Fruit fly (Drosophila melanogaster) whole organism, wandering third instar larva: Measurements from ENCODE around the gene CG18530.

Experiments
- Abd-B ChIP-seq: fragments of >200 bp; optimal IDR thresholded peaks from 2 replicates; lab custom pipeline; 2017; ENCODE audit warnings: missing biosample characterization, missing genetic modification characterization
- CG32264 ChIP-seq: fragments of 200-800 bp; sonication (Bioruptor generic); optimal IDR thresholded peaks from 2 replicates; lab custom pipeline; 2016; ENCODE audit warnings: missing biosample characterization, missing genetic modification characterization
- CrebA ChIP-seq: fragments of 200-800 bp; sonication (Bioruptor generic); optimal IDR thresholded peaks from 2 replicates; lab custom pipeline; 2016; ENCODE audit warnings: missing biosample characterization, mild to moderate bottlenecking, missing genetic modification characterization, borderline replicate concordance
- Dfd ChIP-seq: fragments of >200 bp; optimal IDR thresholded peaks from 2 replicates; lab custom pipeline; 2017; ENCODE audit warnings: missing biosample characterization, missing genetic modification characterization
- Dif ChIP-seq: fragments of 200-275, 200-300 bp; sonication (Bioruptor generic); optimal IDR thresholded peaks from 2 replicates; lab custom pipeline; 2018; ENCODE audit warnings: missing biosample characterization, missing genetic modification characterization; ENCODE audit not compliant: partially characterized antibody
- GATAd ChIP-seq: sonication (Bioruptor generic); optimal IDR thresholded peaks from 2 replicates; lab custom pipeline; 2016; ENCODE audit warnings: missing biosample characterization, missing genetic modification characterization
- HLH106 ChIP-seq: fragments of 200-800 bp; optimal IDR thresholded peaks from 3 replicates; lab custom pipeline; 2019; ENCODE audit warnings: missing biosample characterization, mild to moderate bottlenecking, missing genetic modification characterization, moderate library complexity
- Hnf4 ChIP-seq: fragments of 200-800 bp; sonication (Bioruptor generic); optimal IDR thresholded peaks from 2 replicates; lab custom pipeline; 2016; ENCODE audit warnings: missing biosample characterization, mild to moderate bottlenecking, missing genetic modification characterization
- Hr78 ChIP-seq: fragments of >200 bp; optimal IDR thresholded peaks from 2 replicates; lab custom pipeline; 2017; ENCODE audit warnings: missing biosample characterization, missing genetic modification characterization
- Hr83 ChIP-seq: fragments of 200-300 bp; sonication (Bioruptor generic); optimal IDR thresholded peaks from 2 replicates; lab custom pipeline; 2016; ENCODE audit warnings: missing biosample characterization, mild to moderate bottlenecking, missing genetic modification characterization, moderate library complexity; ENCODE audit not compliant: poor library complexity, severe bottlenecking
- Jra ChIP-seq: sonication (Bioruptor generic); optimal IDR thresholded peaks from 2 replicates; lab custom pipeline; 2016; ENCODE audit warnings: missing biosample characterization, missing genetic modification characterization
- N ChIP-seq: fragments of >200 bp; optimal IDR thresholded peaks from 2 replicates; lab custom pipeline; 2018; ENCODE audit warnings: missing biosample characterization, missing external identifiers, missing genetic modification characterization
- OdsH ChIP-seq: fragments of 200-800 bp; sonication (Bioruptor generic); optimal IDR thresholded peaks from 2 replicates; lab custom pipeline; 2016; ENCODE audit warnings: missing biosample characterization, mild to moderate bottlenecking, missing genetic modification characterization
- Rel ChIP-seq, 2 experiments: fragments of 200-800 bp; sonication (Bioruptor generic) in 1 of 2; optimal IDR thresholded peaks; 2 replicates in 1 of 2; 3 replicates in 1 of 2; lab custom pipeline; 2016 to 2019; ENCODE audit warnings: mild to moderate bottlenecking in 2 of 2, missing biosample characterization in 2 of 2, missing genetic modification characterization in 2 of 2, moderate library complexity in 1 of 2
- Sp1 ChIP-seq: fragments of 200-800 bp; sonication (Bioruptor generic); optimal IDR thresholded peaks from 3 replicates; lab custom pipeline; 2019; ENCODE audit warnings: missing biosample characterization, mild to moderate bottlenecking, missing genetic modification characterization, moderate library complexity
- br ChIP-seq: fragments of 200-800 bp; sonication (Bioruptor generic); optimal IDR thresholded peaks from 2 replicates; lab custom pipeline; 2016; ENCODE audit warnings: missing biosample characterization, missing genetic modification characterization
- brk ChIP-seq: fragments of 200-800 bp; sonication (Bioruptor generic); optimal IDR thresholded peaks from 2 replicates; lab custom pipeline; 2016; ENCODE audit warnings: missing biosample characterization, mild to moderate bottlenecking, missing genetic modification characterization
- dl ChIP-seq, 2 experiments: fragments of 175-275, 200-275 bp in 1 of 2; fragments of 200-275 bp in 1 of 2; sonication (Bioruptor generic); optimal IDR thresholded peaks; lab custom pipeline; 2018; ENCODE audit warnings: mild to moderate bottlenecking in 2 of 2, missing biosample characterization in 2 of 2, missing genetic modification characterization in 2 of 2, moderate library complexity in 2 of 2; ENCODE audit not compliant: partially characterized antibody in 2 of 2, insufficient read depth in 1 of 2
- dmrt93B ChIP-seq: fragments of 200-800 bp; sonication (Bioruptor generic); optimal IDR thresholded peaks from 2 replicates; lab custom pipeline; 2018; ENCODE audit warnings: missing biosample characterization, mild to moderate bottlenecking, missing genetic modification characterization
- dsf ChIP-seq: sonication (Bioruptor generic); optimal IDR thresholded peaks from 2 replicates; lab custom pipeline; 2016; ENCODE audit warnings: missing biosample characterization, missing genetic modification characterization, borderline replicate concordance
- ey ChIP-seq: fragments of 200-800 bp; sonication (Bioruptor generic); optimal IDR thresholded peaks from 2 replicates; lab custom pipeline; 2016; ENCODE audit warnings: missing biosample characterization, missing genetic modification characterization
- foxo ChIP-seq, 2 experiments: fragments of 200-800 bp; sonication (Bioruptor generic); optimal IDR thresholded peaks; 2 replicates in 1 of 2; 3 replicates in 1 of 2; lab custom pipeline; 2016 to 2017; ENCODE audit warnings: missing biosample characterization in 2 of 2, missing genetic modification characterization in 2 of 2
- fru ChIP-seq: fragments of 200-800 bp; sonication (Bioruptor generic); optimal IDR thresholded peaks from 3 replicates; lab custom pipeline; 2016; ENCODE audit warnings: missing biosample characterization, mild to moderate bottlenecking, missing genetic modification characterization
- h ChIP-seq: fragments of 200-800 bp; sonication (Bioruptor generic); optimal IDR thresholded peaks from 3 replicates; lab custom pipeline; 2016; ENCODE audit warnings: missing biosample characterization, mild to moderate bottlenecking, missing genetic modification characterization
- jim ChIP-seq: fragments of 175-275, 200-325 bp; sonication (Bioruptor generic); optimal IDR thresholded peaks from 2 replicates; lab custom pipeline; 2016; ENCODE audit warnings: missing biosample characterization, mild to moderate bottlenecking, missing genetic modification characterization
- lola ChIP-seq: fragments of >200 bp; optimal IDR thresholded peaks from 2 replicates; lab custom pipeline; 2017; ENCODE audit warnings: missing biosample characterization, missing genetic modification characterization
- pan ChIP-seq: fragments of >200 bp; optimal IDR thresholded peaks from 2 replicates; lab custom pipeline; 2017
- psq ChIP-seq: fragments of 200-800 bp; sonication (Bioruptor generic); optimal IDR thresholded peaks from 3 replicates; lab custom pipeline; 2017; ENCODE audit warnings: missing biosample characterization, mild to moderate bottlenecking, missing genetic modification characterization, moderate library complexity
- rgr ChIP-seq: fragments of 200-800 bp; sonication (Bioruptor generic); optimal IDR thresholded peaks from 3 replicates; lab custom pipeline; 2016; ENCODE audit warnings: missing biosample characterization, mild to moderate bottlenecking, missing genetic modification characterization
- sage ChIP-seq: fragments of 200-800 bp; sonication (Bioruptor generic); optimal IDR thresholded peaks from 2 replicates; lab custom pipeline; 2016; ENCODE audit warnings: missing biosample characterization, mild to moderate bottlenecking, missing genetic modification characterization
- sv ChIP-seq: fragments of 200-800 bp; sonication (Bioruptor generic); optimal IDR thresholded peaks from 3 replicates; lab custom pipeline; 2016; ENCODE audit warnings: missing biosample characterization, missing genetic modification characterization
- tai ChIP-seq: sonication (Bioruptor generic); optimal IDR thresholded peaks from 2 replicates; lab custom pipeline; 2016; ENCODE audit warnings: missing biosample characterization, missing genetic modification characterization
- usp ChIP-seq: fragments of >200 bp; optimal IDR thresholded peaks from 2 replicates; lab custom pipeline; 2017; ENCODE audit warnings: missing biosample characterization, missing genetic modification characterization
- woc ChIP-seq: sonication (Bioruptor generic); optimal IDR thresholded peaks from 2 replicates; lab custom pipeline; 2016; ENCODE audit warnings: missing biosample characterization, mild to moderate bottlenecking, missing genetic modification characterization

CG18530 gene

DNA sequence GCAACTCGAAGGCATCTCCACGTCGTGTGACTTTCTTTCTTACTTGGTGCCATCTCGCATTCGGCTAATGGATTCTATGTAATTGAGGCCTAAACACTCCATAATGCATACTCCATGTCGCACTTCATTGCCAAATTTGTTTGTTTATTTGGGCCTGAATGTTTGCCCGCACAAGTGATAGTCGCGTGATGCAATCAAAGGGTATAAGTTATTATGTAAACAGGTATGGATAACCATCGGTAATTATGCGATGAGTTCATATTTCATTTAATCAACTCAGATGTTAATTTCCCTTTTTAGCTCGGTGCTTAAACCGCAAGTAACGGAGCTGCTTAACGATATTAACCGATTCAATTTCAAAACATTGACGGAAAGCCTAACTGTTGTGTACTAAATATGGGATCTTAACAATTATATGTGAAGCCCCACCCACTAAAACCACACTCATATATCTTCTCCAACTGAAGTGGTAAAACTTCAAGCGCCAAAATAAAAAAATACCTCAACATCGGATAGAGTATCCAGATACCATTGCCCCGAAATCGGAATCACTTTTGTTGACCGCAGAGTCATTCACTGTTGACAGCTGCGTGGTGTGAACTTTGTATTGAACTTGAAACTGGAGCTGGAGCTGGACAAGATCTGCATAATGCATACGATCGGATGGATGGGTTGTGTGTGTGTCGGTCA, 11.6 kb downstream of the CG18530 start:
- TF ChIP-seq sv (no peak), HLH106 (tag; lab: Kevin White, UChicago) (peak; percentile 15)

DNA sequence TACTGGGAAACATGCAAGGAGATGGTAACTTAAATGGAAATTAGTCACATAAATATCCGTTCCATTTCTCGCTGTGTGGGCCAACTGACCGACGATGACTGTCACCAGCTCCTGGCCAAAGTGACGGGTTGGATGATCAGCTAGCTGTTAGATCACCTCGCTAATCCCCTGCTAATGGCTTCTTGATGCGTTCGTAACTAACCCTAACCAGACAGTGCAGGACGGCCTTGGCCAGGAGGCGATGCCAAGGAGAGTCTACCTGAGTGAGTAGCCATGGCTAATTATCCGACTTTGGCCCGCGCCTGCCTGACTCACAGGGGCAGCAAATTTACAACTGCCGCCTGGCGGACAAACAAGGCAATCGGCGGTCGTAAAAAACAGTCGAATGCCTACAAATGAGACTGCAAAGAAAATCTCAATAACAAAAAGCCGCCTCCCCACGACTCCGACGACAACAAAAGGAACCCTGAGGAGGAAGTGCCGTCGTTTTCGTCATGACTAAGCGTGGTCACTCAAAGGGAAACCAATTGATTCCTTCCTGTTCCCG, 12.7 kb downstream of the CG18530 start:
- TF ChIP-seq rgr (GFP tag; lab: Kevin White, UChicago), result no peak
- TF ChIP-seq Rel (GFP tag; optimal IDR thresholded peaks at IDR 0.05; lab: Kevin White, UChicago), result no peak
- no peak for TF ChIP-seq Rel (tag; optimal IDR thresholded peaks at IDR 0.05; lab: Kevin White, UChicago)
- TF ChIP-seq Hr83 (GFP tag; lab: Kevin White, UChicago), result no peak
- TF ChIP-seq h (GFP tag; lab: Kevin White, UChicago), result no peak
- TF ChIP-seq HLH106 (tag; lab: Kevin White, UChicago), result no peak
- TF ChIP-seq CrebA (GFP tag; lab: Kevin White, UChicago), result no peak
- TF ChIP-seq CG32264, result no peak
- no peak for TF ChIP-seq foxo (GFP tag; optimal IDR thresholded peaks at IDR 0.05; lab: Kevin White, UChicago)
- no peak for TF ChIP-seq psq
- no peak for TF ChIP-seq Jra
- TF ChIP-seq ey (GFP tag; lab: Kevin White, UChicago), result no peak
- no peak for TF ChIP-seq jim
- no peak for TF ChIP-seq Abd-B (GFP tag; lab: Kevin White, UChicago)
- TF ChIP-seq N (GFP tag; lab: Kevin White, UChicago), result no peak
- TF ChIP-seq OdsH (GFP tag; lab: Kevin White, UChicago), result no peak
- TF ChIP-seq Hr78 (GFP tag; lab: Kevin White, UChicago), result no peak
- TF ChIP-seq sv, result no peak
- TF ChIP-seq woc (GFP tag; lab: Kevin White, UChicago), result no peak
- no peak for TF ChIP-seq lola (GFP tag; lab: Kevin White, UChicago)

DNA sequence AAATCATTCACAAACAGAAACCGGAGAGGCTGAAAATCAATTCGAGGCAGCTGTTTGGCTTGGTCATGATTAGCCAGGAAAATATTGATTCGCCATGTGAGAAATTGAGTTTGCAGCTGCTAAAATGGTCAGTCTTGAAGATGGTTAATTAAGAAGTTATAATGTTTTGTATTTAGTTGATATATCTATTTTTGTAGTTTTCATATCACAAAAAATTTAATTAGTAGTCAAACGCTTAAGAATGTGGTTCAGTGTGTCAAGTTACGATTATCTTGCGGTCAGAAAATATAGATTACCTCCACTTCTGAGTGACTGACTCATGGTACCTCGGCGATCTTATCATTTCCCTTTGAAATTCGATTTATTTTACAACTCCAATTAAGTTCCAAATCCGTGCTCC, 13.8 kb downstream of the CG18530 start:
- TF ChIP-seq br (GFP tag; lab: Kevin White, UChicago) (no peak), dsf (no peak), Dif (GFP tag; lab: Kevin White, UChicago) (no peak), tai (GFP tag; lab: Kevin White, UChicago) (no peak), dl (GFP tag; optimal IDR thresholded peaks at IDR 0.05; lab: Kevin White, UChicago; ENCODE audit: insufficient read depth in 1 of 2, partially characterized antibody in 2 of 2) (no peak), Abd-B (GFP tag; lab: Kevin White, UChicago) (no peak), sage (no peak), ey (GFP tag; lab: Kevin White, UChicago) (no peak), GATAd (GFP tag; lab: Kevin White, UChicago) (no peak), foxo (GFP tag; optimal IDR thresholded peaks at IDR 0.05; lab: Kevin White, UChicago) (no peak), woc (GFP tag; lab: Kevin White, UChicago) (no peak), OdsH (GFP tag; lab: Kevin White, UChicago) (no peak), N (GFP tag; lab: Kevin White, UChicago) (no peak), Dfd (GFP tag; lab: Kevin White, UChicago) (no peak), fru (no peak), brk (GFP tag; lab: Kevin White, UChicago) (no peak), Hnf4 (no peak), pan (lab: Kevin White, UChicago) (no peak), usp (no peak)

DNA sequence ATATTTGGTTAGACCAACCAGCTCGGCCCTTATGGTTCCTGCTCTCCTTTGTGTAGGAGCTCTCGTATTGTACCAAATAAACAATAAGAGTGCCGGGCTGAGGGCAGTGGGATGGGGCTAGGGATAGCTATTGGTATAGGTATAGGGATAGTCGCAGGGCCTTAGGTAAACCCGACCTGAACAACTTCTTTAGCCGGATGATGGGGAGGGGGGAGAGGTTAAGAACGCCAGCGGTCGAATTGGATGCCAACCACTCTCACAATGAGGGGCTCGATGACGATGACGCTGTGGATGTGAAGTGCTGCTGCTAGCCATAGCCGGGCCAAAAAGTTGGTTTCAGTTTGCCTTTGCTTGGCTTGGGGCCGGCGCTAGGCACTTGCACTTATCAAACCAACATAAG, 14.2 kb downstream of the CG18530 start:
- TF ChIP-seq rgr (GFP tag; lab: Kevin White, UChicago) (no peak), Dfd (GFP tag; lab: Kevin White, UChicago) (no peak), Sp1 (GFP tag; lab: Kevin White, UChicago) (no peak), dmrt93B (no peak), HLH106 (tag; lab: Kevin White, UChicago) (no peak), Jra (no peak), sv (no peak), usp (no peak), Rel (GFP tag; optimal IDR thresholded peaks at IDR 0.05; lab: Kevin White, UChicago) (no peak), Rel (tag; optimal IDR thresholded peaks at IDR 0.05; lab: Kevin White, UChicago) (no peak), Dif (GFP tag; lab: Kevin White, UChicago) (no peak), CrebA (GFP tag; lab: Kevin White, UChicago) (no peak)
- TF ChIP-seq, all 38 proteins: peak for 0
